Fruit fly (Drosophila melanogaster): Measurements from ENCODE around the gene f.

Gene f

dm6 chrX:17329933-17330674 is 97.4 kb downstream of the f start (continued):
- TF ChIP-seq sd (tag; optimal IDR thresholded peaks at IDR 0.05) (no peak), CG11723 (GFP tag; optimal IDR thresholded peaks at IDR 0.05) (no peak), GATAe (GFP tag; conservative IDR thresholded peaks at IDR 0.05) (no peak), sens-2 (GFP tag; IDR thresholded peaks at IDR 0.05) (no peak), kay (GFP tag; optimal IDR thresholded peaks at IDR 0.05) (no peak), Med (GFP tag) (peak; percentile 81), CG4854 (GFP tag; optimal IDR thresholded peaks at IDR 0.05) (no peak), Dek (tag; optimal IDR thresholded peaks at IDR 0.05) (peak; percentile 46), sug (tag; optimal IDR thresholded peaks at IDR 0.05) (peak; percentile 33), Ets97D (GFP tag; optimal IDR thresholded peaks at IDR 0.05) (no peak), CG14667 (GFP tag; IDR thresholded peaks at IDR 0.05) (no peak), CG4820 (GFP tag; optimal IDR thresholded peaks at IDR 0.05) (peak; percentile 6), CG10565 (GFP tag; optimal IDR thresholded peaks at IDR 0.05) (no peak), rib (GFP tag; IDR thresholded peaks at IDR 0.05) (no peak), CG13894 (tag; optimal IDR thresholded peaks at IDR 0.05) (peak; percentile 53), Xbp1 (GFP tag; optimal IDR thresholded peaks at IDR 0.05) (no peak), bowl (GFP tag; IDR thresholded peaks at IDR 0.05) (no peak), aop (GFP tag; IDR thresholded peaks at IDR 0.05) (no peak), CG18619 (GFP tag; optimal IDR thresholded peaks at IDR 0.05) (peak; percentile 37), Hr3 (GFP tag; optimal IDR thresholded peaks at IDR 0.05) (no peak), HLH3B (GFP tag; IDR thresholded peaks at IDR 0.05) (0 out of 2 replicates have a peak, but pooled peaks have one; percentile 8), CG5180 (GFP tag; optimal IDR thresholded peaks at IDR 0.05) (no peak), CG13287 (GFP tag; IDR thresholded peaks at IDR 0.05; ENCODE audit: partially characterized antibody) (no peak), gt (GFP tag; IDR thresholded peaks at IDR 0.05) (no peak), CG7928 (GFP tag; optimal IDR thresholded peaks at IDR 0.05) (peak; percentile 4), CrebB (tag; optimal IDR thresholded peaks at IDR 0.05) (no peak), sna (GFP tag; IDR thresholded peaks at IDR 0.05; ENCODE audit: partially characterized antibody) (no peak), CG4617 (GFP tag; optimal IDR thresholded peaks at IDR 0.05; ENCODE audit: borderline replicate concordance) (no peak), onecut (GFP tag; IDR thresholded peaks at IDR 0.05) (no peak), pan (optimal IDR thresholded peaks at IDR 0.05) (no peak), pan (GFP tag; optimal IDR thresholded peaks at IDR 0.05 in 1 of 2, IDR thresholded peaks at IDR 0.05 in 1 of 2) (peak in 1 of 2 experiments; percentile 42), CG2875 (GFP tag; optimal IDR thresholded peaks at IDR 0.05) (no peak), CG6683 (GFP tag; optimal IDR thresholded peaks at IDR 0.05) (no peak), lilli (GFP tag; optimal IDR thresholded peaks at IDR 0.05) (peak; percentile 62), CG6175 (GFP tag; IDR thresholded peaks at IDR 0.05) (no peak), CG15514 (GFP tag; optimal IDR thresholded peaks at IDR 0.05) (peak; percentile 42), grau (tag; optimal IDR thresholded peaks at IDR 0.05) (peak; percentile 75), bab2 (GFP tag; optimal IDR thresholded peaks at IDR 0.05) (peak; percentile 23), D (optimal IDR thresholded peaks at IDR 0.05) (no peak), D (GFP tag; optimal IDR thresholded peaks at IDR 0.05) (no peak), CG16813 (GFP tag; IDR thresholded peaks at IDR 0.05; ENCODE audit: partially characterized antibody) (no peak), CG14014 (GFP tag; IDR thresholded peaks at IDR 0.05) (no peak), Drgx (GFP tag; IDR thresholded peaks at IDR 0.05) (no peak), Lim3 (GFP tag; IDR thresholded peaks at IDR 0.05) (no peak), YL-1 (GFP tag; optimal IDR thresholded peaks at IDR 0.05) (no peak), CG30020 (tag; optimal IDR thresholded peaks at IDR 0.05) (no peak), Taf1 (GFP tag; IDR thresholded peaks at IDR 0.05) (no peak), Asciz (GFP tag; optimal IDR thresholded peaks at IDR 0.05) (no peak), CHES-1-like (GFP tag; optimal IDR thresholded peaks at IDR 0.05) (peak; percentile 13), CG6654 (GFP tag; optimal IDR thresholded peaks at IDR 0.05) (no peak)

All from whole organism, embryonic.